Worm (Caenorhabditis elegans): ENCODE measurements around the gene gtbp-1.

Gene gtbp-1

DNA sequence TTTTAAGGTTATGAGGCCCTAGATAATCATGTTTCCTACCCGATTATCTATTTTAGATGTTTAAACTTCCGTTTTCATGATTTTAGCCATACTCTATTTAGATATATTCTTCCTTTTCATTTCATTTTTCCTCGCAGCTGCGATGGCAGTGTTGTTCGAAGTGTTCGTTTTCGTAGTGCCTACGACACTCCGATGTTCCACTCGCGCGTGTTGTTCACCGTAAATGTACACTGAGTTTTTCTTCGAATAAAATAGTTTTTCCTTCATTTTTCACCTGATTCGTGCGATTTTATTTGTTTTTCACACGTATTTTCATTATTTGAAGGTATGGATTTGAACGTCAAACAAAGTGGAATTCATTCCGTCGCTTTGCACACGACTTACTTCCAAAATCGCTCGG lies 31.9 kb downstream of the gtbp-1 start, which contains the start of gene dis-3:
TSS of gene dis-3 (plus strand) at position 322 of the 400 bp plus-strand sequence.
- no peak for TF ChIP-seq unc-62 (GFP tag; optimal IDR thresholded peaks at IDR 0.05)

DNA sequence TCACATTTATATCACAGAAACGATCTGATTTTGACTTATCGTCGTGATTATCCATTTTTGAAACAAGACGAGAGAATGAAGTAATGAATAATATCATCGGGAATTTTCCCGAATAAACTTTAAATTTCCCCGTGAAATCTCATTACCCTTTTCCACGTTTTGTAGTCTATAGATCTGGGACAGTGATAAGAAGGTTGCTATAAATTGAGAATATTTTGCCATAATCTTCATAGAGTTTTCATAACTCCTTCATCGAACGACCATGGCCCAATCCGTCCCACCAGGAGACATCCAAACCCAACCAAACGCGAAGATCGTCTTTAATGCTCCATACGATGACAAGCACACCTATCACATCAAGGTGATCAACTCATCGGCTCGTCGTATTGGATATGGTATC lies 33.6 kb downstream of the gtbp-1 start, which contains the start of the genes C04G2.5 and msp-36:
TSS of gene C04G2.5 (minus strand) at position 101 of the 400 bp plus-strand sequence.
TSS of gene msp-36 (plus strand) at position 263 of the 400 bp plus-strand sequence.
- TF ChIP-seq unc-62 (GFP tag; optimal IDR thresholded peaks at IDR 0.05) = no peak

DNA sequence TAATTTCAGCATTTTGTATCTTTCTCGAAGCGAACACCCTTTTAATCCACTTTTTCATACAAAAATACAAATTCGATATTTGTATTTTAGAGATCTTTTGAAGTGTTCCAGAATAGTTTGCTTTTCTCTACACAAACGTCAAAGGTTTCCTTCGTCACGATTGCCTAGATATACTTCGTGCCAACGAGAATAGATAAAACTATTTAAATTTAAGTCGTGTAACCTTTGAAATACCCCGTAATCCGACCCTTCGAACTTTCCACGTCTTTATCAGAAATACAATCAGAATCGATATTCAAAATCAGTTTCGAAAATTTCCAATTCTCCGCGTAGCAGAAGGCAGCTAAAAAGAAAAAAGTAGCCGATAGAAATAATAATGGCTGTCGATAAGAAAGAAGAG lies 38.4 kb downstream of the gtbp-1 start, which contains the start of gene ttbk-5:
TSS of gene ttbk-5 (plus strand) at position 301 of the 400 bp plus-strand sequence.
- TF ChIP-seq unc-62 (GFP tag; optimal IDR thresholded peaks at IDR 0.05) = no peak

DNA sequence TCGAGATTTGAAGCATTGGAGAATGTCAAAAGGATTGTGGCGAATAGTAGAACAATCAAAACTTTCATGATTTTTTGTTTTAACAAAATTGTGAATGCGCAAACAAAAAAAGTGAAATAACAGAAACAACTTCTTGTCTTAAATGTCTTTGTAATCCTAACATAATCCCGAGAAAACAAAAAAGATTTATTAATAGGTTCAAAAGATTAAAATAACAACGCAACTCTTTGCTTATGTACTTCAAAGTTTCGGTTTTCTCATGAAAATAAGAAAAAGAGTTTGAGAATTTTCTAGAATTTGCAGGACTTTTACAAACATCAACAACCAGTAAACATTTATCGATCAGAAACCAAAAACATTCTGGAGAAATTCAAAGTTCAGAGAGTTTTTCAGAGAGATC lies 39.0 kb downstream of the gtbp-1 start, which contains the start of gene ttr-39:
TSS of gene ttr-39 (minus strand) at position 101 of the 400 bp plus-strand sequence.
- no peak for TF ChIP-seq unc-62 (GFP tag; optimal IDR thresholded peaks at IDR 0.05)

DNA sequence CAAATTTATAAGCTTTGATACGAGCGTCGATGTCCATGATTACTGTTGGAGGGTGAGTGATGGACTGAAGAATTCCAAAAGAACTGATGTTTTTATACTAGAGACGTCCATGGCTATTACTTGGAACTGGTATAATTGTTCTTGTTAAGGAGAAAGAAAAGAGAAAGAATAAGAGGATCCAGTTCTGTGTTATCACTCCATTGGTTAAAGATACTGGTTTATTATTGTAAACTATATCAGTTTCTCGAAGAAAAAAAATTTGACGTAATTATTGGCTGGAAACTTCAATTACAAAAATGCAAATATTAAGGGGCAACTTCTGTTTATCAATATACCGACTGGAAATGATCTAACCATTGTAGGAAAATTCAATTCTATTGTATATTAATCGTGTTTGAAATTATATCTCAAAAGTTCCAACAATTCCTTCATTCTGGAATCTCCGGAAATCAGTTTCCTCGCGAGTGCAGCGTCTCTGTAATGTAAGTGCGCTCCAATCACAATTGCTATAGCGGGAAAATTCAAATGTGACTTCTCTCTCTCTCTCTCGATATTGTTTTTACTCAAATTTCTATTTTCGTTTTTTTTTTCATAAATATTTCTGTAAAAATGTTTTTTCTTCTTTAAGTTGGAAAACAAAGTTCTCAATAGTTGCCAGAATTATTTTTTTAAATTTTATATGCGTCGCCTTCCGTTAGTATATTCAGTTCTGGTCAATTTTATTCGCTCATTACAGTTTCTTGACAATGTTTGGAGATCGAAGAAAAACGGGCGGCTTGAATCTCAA lies 43.2 kb downstream of the gtbp-1 start, which contains the start of the genes col-2 and ndc-80:
TSS of gene col-2 (minus strand) at position 51 of the 787 bp plus-strand sequence.
TSS of gene ndc-80 (plus strand) at position 737 of the 787 bp plus-strand sequence.
- TF ChIP-seq unc-62 (GFP tag; optimal IDR thresholded peaks at IDR 0.05) = no peak

DNA sequence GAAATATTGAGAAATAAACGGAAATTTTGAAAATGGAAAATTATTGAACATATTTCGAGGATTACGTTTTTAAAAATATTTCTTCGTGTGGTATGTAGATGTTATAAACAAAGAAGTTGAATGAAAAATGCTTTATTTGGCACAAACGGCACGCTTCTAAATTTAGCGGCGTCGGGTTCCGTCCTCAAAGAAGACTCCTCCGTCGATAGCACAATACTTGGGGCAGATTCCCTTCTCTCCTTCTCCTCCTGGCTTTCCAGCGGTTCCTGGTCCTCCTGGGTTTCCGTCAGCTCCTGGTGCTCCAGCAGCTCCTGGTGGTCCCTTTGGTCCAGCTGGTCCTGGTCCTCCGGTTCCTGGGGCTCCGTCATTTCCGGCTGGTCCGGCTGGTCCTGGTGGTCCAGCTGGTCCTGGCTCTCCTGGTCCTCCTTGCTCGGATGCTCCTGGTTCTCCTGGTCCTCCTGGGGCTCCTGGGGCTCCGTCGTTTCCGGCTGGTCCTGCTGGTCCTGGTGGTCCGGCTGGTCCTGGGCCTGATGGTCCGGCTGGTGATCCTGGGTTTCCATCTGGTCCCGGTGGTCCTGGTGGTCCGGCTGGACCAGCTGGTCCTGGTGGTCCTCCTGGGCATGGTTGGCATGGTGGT lies 44.3 kb downstream of the gtbp-1 start, which contains the start of gene W01B6.8:
TSS of gene W01B6.8 (minus strand) at position 51 of the 637 bp plus-strand sequence.
- no peak for TF ChIP-seq unc-62 (GFP tag; optimal IDR thresholded peaks at IDR 0.05)

DNA sequence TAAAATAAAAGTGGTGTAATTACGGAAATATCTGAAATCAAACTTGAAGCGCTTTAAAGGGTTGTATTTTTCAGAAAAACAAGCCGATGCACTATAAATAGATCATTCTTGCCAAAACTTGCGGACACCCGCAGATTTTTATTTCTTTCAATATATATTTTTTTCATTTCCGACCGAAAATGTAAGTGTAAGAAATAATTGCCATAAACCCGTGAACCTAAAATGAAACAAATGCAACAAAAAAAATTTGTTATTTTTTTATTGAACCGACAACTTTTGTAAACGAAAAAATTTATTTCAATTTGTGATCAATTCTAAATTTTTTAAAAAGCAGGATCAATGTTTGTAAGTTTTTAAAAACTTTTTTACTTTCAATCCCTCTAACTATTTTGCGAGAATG lies 47.9 kb downstream of the gtbp-1 start, which contains the start of gene W01B6.6:
TSS of gene W01B6.6 (plus strand) at position 301 of the 400 bp plus-strand sequence.
- no peak for TF ChIP-seq unc-62 (GFP tag; optimal IDR thresholded peaks at IDR 0.05)

DNA sequence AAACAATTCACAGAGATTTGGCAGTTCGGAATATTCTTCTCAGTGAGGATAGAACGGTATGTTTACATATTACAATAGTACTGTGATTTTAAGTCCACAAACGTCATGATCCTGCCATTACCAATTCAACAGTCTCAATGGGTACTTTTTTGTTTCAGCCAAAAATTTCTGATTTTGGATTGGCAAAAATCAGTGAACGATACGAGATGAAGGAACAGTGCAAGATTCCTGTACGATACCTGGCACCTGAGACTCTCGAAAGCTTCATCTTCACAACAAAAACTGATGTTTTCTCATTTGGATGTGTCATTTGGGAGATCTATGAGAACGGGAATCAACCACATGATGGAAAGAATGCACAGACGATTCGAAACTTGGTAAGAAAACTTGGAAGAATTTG lies 50.8 kb downstream of the gtbp-1 start:
- no peak for TF ChIP-seq unc-62 (GFP tag; optimal IDR thresholded peaks at IDR 0.05)

Data from whole organism, dauer.